Worm (Caenorhabditis elegans) whole organism, L4 larva: ENCODE data around the gene set-20.
A peak's percentile ranks its signal among the peaks of the same experiment; 100 is the strongest.

ENCODE experiments used
- D1046.2 ChIP-seq: fragments of 200-800 bp; sonication (Bioruptor generic); IDR thresholded peaks from 2 replicates; pipeline ENCODE4 v1.3.6; 2022; ENCODE audit warnings: missing genetic modification characterization, missing compliant biosample characterization
- F26F4.8 ChIP-seq: fragments of 200-800 bp; sonication (Bioruptor generic); conservative IDR thresholded peaks from 2 replicates; pipeline ENCODE4 v1.3.6; 2022; ENCODE audit warnings: missing genetic modification characterization, missing compliant biosample characterization
- F44E2.7 ChIP-seq: fragments of 200-800 bp; sonication (Bioruptor generic); IDR thresholded peaks from 2 replicates; pipeline ENCODE4 v2.1.2; 2022; ENCODE audit warnings: missing genetic modification characterization, missing compliant biosample characterization
- Y105C5A.15 ChIP-seq: fragments of 200-800 bp; sonication (Bioruptor generic); IDR thresholded peaks from 2 replicates; pipeline ENCODE4 v1.3.6; 2022; ENCODE audit warnings: missing genetic modification characterization, missing compliant biosample characterization
- Y5F2A.4 ChIP-seq: fragments of 200-800 bp; sonication (Bioruptor generic); optimal IDR thresholded peaks from 2 replicates; lab custom pipeline; 2018; ENCODE audit warnings: mild to moderate bottlenecking, missing genetic modification characterization, missing compliant biosample characterization
- ZK546.5 ChIP-seq, 2 experiments: sonication (generic microtip); optimal IDR thresholded peaks; 2 replicates each; lab custom pipeline; 2017; ENCODE audit warnings: missing biosample characterization in 2 of 2, missing genetic modification characterization in 2 of 2
- aha-1 ChIP-seq: fragments of 150-350 bp; peaks from one replicate; lab custom pipeline; 2014; ENCODE audit warnings: missing biosample characterization, missing genetic modification characterization
- arid-1 ChIP-seq: fragments of 200-800 bp; sonication (Bioruptor generic); conservative IDR thresholded peaks from 2 replicates; pipeline ENCODE4 v1.3.6; 2022; ENCODE audit warnings: missing genetic modification reagents, missing genetic modification characterization, missing compliant biosample characterization
- attf-4 ChIP-seq: sonication (generic microtip); optimal IDR thresholded peaks from 3 replicates; lab custom pipeline; 2017; ENCODE audit warnings: missing biosample characterization, missing genetic modification characterization
- ceh-32 ChIP-seq: sonication (generic microtip); optimal IDR thresholded peaks from 2 replicates; lab custom pipeline; 2016; ENCODE audit warnings: mild to moderate bottlenecking, missing genetic modification characterization, missing compliant biosample characterization; ENCODE audit not compliant: poor library complexity
- ceh-44 ChIP-seq: fragments of 200-800 bp; sonication (Bioruptor generic); IDR thresholded peaks from 2 replicates; pipeline ENCODE4 v1.3.6; 2022; ENCODE audit warnings: missing genetic modification reagents, missing genetic modification characterization, missing compliant biosample characterization
- ceh-62 ChIP-seq: sonication (generic microtip); optimal IDR thresholded peaks from 2 replicates; lab custom pipeline; 2017; ENCODE audit warnings: missing biosample characterization, missing genetic modification characterization
- ceh-82 ChIP-seq: sonication (generic microtip); optimal IDR thresholded peaks from 2 replicates; lab custom pipeline; 2017; ENCODE audit warnings: missing biosample characterization, missing genetic modification characterization
- daf-12 ChIP-seq: fragments of 150-350 bp; optimal IDR thresholded peaks from 2 replicates; lab custom pipeline; 2014; ENCODE audit warnings: missing biosample characterization, missing genetic modification reagents, missing genetic modification characterization
- daf-16 ChIP-seq, 3 experiments: sonication (generic microtip); optimal IDR thresholded peaks; 2 replicates each; lab custom pipeline; 2016 to 2017; ENCODE audit warnings: missing genetic modification characterization in 3 of 3, missing genetic modification reagents in 3 of 3, mild to moderate bottlenecking in 2 of 3, missing compliant biosample characterization in 2 of 3, missing biosample characterization in 1 of 3, moderate library complexity in 1 of 3
- dmd-6 ChIP-seq: fragments of 200-800 bp; sonication (Bioruptor generic); IDR thresholded peaks from 2 replicates; pipeline ENCODE4 v1.3.6; 2022; ENCODE audit warnings: missing genetic modification reagents, missing genetic modification characterization, missing compliant biosample characterization
- dpl-1 ChIP-seq: fragments of 150-350 bp; optimal IDR thresholded peaks from 2 replicates; lab custom pipeline; 2014; ENCODE audit warnings: missing biosample characterization, missing genetic modification reagents, missing genetic modification characterization
- duxl-1 ChIP-seq: sonication (generic microtip); optimal IDR thresholded peaks from 2 replicates; lab custom pipeline; 2016; ENCODE audit warnings: mild to moderate bottlenecking, missing genetic modification characterization, moderate library complexity, missing compliant biosample characterization; ENCODE audit not compliant: poor library complexity
- dve-1 ChIP-seq: sonication (generic microtip); optimal IDR thresholded peaks from 2 replicates; lab custom pipeline; 2017; ENCODE audit warnings: antibody characterized with exemption, mild to moderate bottlenecking, missing genetic modification characterization, missing compliant biosample characterization; ENCODE audit not compliant: insufficient read depth
- fkh-10 ChIP-seq: fragments of 150-350 bp; optimal IDR thresholded peaks from 2 replicates; lab custom pipeline; 2014; ENCODE audit warnings: missing biosample characterization, missing genetic modification reagents, missing genetic modification characterization
- gei-8 ChIP-seq: fragments of 200-800 bp; sonication (Bioruptor generic); optimal IDR thresholded peaks from 2 replicates; lab custom pipeline; 2018; ENCODE audit warnings: mild to moderate bottlenecking, missing genetic modification characterization, missing compliant biosample characterization
- jun-1 ChIP-seq: fragments of 150-350 bp; optimal IDR thresholded peaks from 2 replicates; lab custom pipeline; 2014; ENCODE audit warnings: missing biosample characterization, missing genetic modification reagents, missing genetic modification characterization
- lim-7 ChIP-seq: fragments of 200-800 bp; sonication (Bioruptor generic); IDR thresholded peaks from 2 replicates; pipeline ENCODE4 v1.3.6; 2022; ENCODE audit warnings: missing genetic modification characterization, missing compliant biosample characterization
- lin-13 ChIP-seq: fragments of 150-350 bp; optimal IDR thresholded peaks from 2 replicates; lab custom pipeline; 2014; ENCODE audit warnings: missing biosample characterization, missing genetic modification reagents, missing genetic modification characterization
- lin-15B ChIP-seq: fragments of 150-350 bp; sonication (generic microtip); optimal IDR thresholded peaks from 3 replicates; lab custom pipeline; 2014; ENCODE audit warnings: missing biosample characterization, missing genetic modification characterization
- lin-38 ChIP-seq: fragments of 200-800 bp; sonication (Bioruptor generic); IDR thresholded peaks from 2 replicates; pipeline ENCODE4 v1.3.6; 2022; ENCODE audit warnings: missing genetic modification reagents, missing genetic modification characterization, missing compliant biosample characterization
- lir-3 ChIP-seq: sonication (generic microtip); optimal IDR thresholded peaks from 2 replicates; lab custom pipeline; 2016; ENCODE audit warnings: mild to moderate bottlenecking, missing genetic modification characterization, missing compliant biosample characterization
- madf-5 ChIP-seq, 2 experiments: fragments of 200-800 bp; sonication (Bioruptor generic); IDR thresholded peaks; 2 replicates each; pipeline ENCODE4 v1.3.6; 2022; ENCODE audit warnings: missing compliant biosample characterization in 2 of 2, missing genetic modification characterization in 2 of 2
- madf-9 ChIP-seq: fragments of 200-800 bp; sonication (Bioruptor generic); conservative IDR thresholded peaks from 2 replicates; pipeline ENCODE4 v1.3.6; 2022; ENCODE audit warnings: missing genetic modification reagents, missing genetic modification characterization, missing compliant biosample characterization
- mdt-29 ChIP-seq: fragments of 200-800 bp; sonication (Bioruptor generic); IDR thresholded peaks from 2 replicates; pipeline ENCODE4 v1.3.6; 2022; ENCODE audit warnings: missing genetic modification reagents, missing genetic modification characterization, missing compliant biosample characterization
- nhr-102 ChIP-seq: sonication (generic microtip); optimal IDR thresholded peaks from 2 replicates; lab custom pipeline; 2016; ENCODE audit warnings: mild to moderate bottlenecking, missing genetic modification characterization, moderate library complexity, missing compliant biosample characterization
- nhr-6 ChIP-seq: fragments of 150-350 bp; optimal IDR thresholded peaks from 2 replicates; lab custom pipeline; 2014; ENCODE audit warnings: missing biosample characterization, missing genetic modification characterization
- nhr-76 ChIP-seq: fragments of 150-350 bp; optimal IDR thresholded peaks from 2 replicates; lab custom pipeline; 2014; ENCODE audit warnings: missing biosample characterization, missing genetic modification characterization
- nhr-77 ChIP-seq: fragments of 150-350 bp; optimal IDR thresholded peaks from 2 replicates; lab custom pipeline; 2014; ENCODE audit warnings: missing biosample characterization, missing genetic modification characterization
- php-3 ChIP-seq: fragments of 200-800 bp; sonication (Bioruptor generic); IDR thresholded peaks from 2 replicates; pipeline ENCODE4 v1.3.6; 2022; ENCODE audit warnings: missing genetic modification reagents, missing genetic modification characterization, missing compliant biosample characterization
- saeg-2 ChIP-seq: fragments of 200-800 bp; sonication (Bioruptor generic); IDR thresholded peaks from 2 replicates; pipeline ENCODE4 v1.3.6; 2022; ENCODE audit warnings: missing genetic modification reagents, missing genetic modification characterization, missing compliant biosample characterization
- set-16 ChIP-seq: fragments of 200-800 bp; sonication (Bioruptor generic); IDR thresholded peaks from 2 replicates; pipeline ENCODE4 v1.3.6; 2022; ENCODE audit warnings: missing genetic modification reagents, missing genetic modification characterization, missing compliant biosample characterization
- snpc-1.2 ChIP-seq: fragments of 200-800 bp; sonication (Bioruptor generic); IDR thresholded peaks from 2 replicates; pipeline ENCODE4 v1.3.6; 2022; ENCODE audit warnings: missing genetic modification reagents, missing genetic modification characterization, missing compliant biosample characterization
- tag-97 ChIP-seq: fragments of 200-800 bp; sonication (Bioruptor generic); IDR thresholded peaks from 2 replicates; pipeline ENCODE4 v1.3.6; 2022; ENCODE audit warnings: missing genetic modification characterization, missing compliant biosample characterization
- tra-1 ChIP-seq: fragments of 200-800 bp; sonication (Bioruptor generic); IDR thresholded peaks from 2 replicates; pipeline ENCODE4 v1.3.6; 2022; ENCODE audit warnings: missing genetic modification reagents, missing genetic modification characterization, missing compliant biosample characterization
- unc-130 ChIP-seq: sonication (generic microtip); optimal IDR thresholded peaks from 2 replicates; lab custom pipeline; 2016; ENCODE audit warnings: missing genetic modification reagents, missing genetic modification characterization, missing compliant biosample characterization
- unc-39 ChIP-seq: sonication (generic microtip); optimal IDR thresholded peaks from 2 replicates; lab custom pipeline; 2017; ENCODE audit warnings: missing biosample characterization, missing genetic modification characterization
- unc-62 ChIP-seq, 3 experiments: fragments of 150-350 bp in 1 of 3; sonication (generic microtip); optimal IDR thresholded peaks in 2 of 3; peaks in 1 of 3; 1 replicate in 1 of 3; 2 replicates in 2 of 3; lab custom pipeline; 2014 to 2017; ENCODE audit warnings: missing biosample characterization in 3 of 3, missing genetic modification characterization in 3 of 3, missing genetic modification reagents in 3 of 3, missing genotype in 1 of 3
- vab-7 ChIP-seq: fragments of 200-800 bp; sonication (Bioruptor generic); IDR thresholded peaks from 2 replicates; pipeline ENCODE4 v1.3.6; 2022; ENCODE audit warnings: missing genetic modification reagents, missing genetic modification characterization, missing compliant biosample characterization
- zip-11 ChIP-seq: fragments of 200-800 bp; sonication (Bioruptor generic); IDR thresholded peaks from 2 replicates; pipeline ENCODE4 v1.3.6; 2022; ENCODE audit warnings: missing genetic modification characterization, missing compliant biosample characterization
- zip-2 ChIP-seq: fragments of 150-350 bp; optimal IDR thresholded peaks from 2 replicates; lab custom pipeline; 2014; ENCODE audit warnings: missing biosample characterization, missing genetic modification characterization
- ztf-11 ChIP-seq: fragments of 150-350 bp; optimal IDR thresholded peaks from 2 replicates; lab custom pipeline; 2014; ENCODE audit warnings: missing biosample characterization, missing genetic modification characterization

Gene set-20

ce11 chrX:5713479-5713878 lies 27.5 kb upstream of the set-20 start (continued):
- peak; percentile 85 for TF ChIP-seq Y105C5A.15 (GFP tag; lab: Robert Waterston, UW)
- TF ChIP-seq lim-7 (GFP tag; lab: Robert Waterston, UW), result peak; percentile 97
- TF ChIP-seq ZK546.5 (tag; optimal IDR thresholded peaks at IDR 0.05; lab: Kevin White, UChicago), result no peak
- TF ChIP-seq lin-13 (GFP tag; lab: Kevin White, UChicago), result peak; percentile 12
- no peak for TF ChIP-seq jun-1 (tag; lab: Kevin White, UChicago)
- no peak for TF ChIP-seq fkh-10 (GFP tag; lab: Kevin White, UChicago)
- peak; percentile 44 for TF ChIP-seq nhr-102
- no peak for TF ChIP-seq unc-62 (GFP tag; optimal IDR thresholded peaks at IDR 0.05 in 1 of 2; lab: Kevin White, UChicago)
- no peak for TF ChIP-seq unc-62 (tag; optimal IDR thresholded peaks at IDR 0.05; lab: Kevin White, UChicago)
- no peak for TF ChIP-seq daf-12
- TF ChIP-seq vab-7 (GFP tag; lab: Robert Waterston, UW), result peak; percentile 87
- peak; percentile 67 for TF ChIP-seq unc-130
- no peak for TF ChIP-seq ztf-11
- TF ChIP-seq saeg-2 (GFP tag; lab: Robert Waterston, UW), result no peak
- no peak for TF ChIP-seq attf-4
- TF ChIP-seq php-3 (GFP tag; lab: Robert Waterston, UW), result peak; percentile 54; the same call in 1 of the 2 replicates
- no peak for TF ChIP-seq lin-15B (tag; lab: Kevin White, UChicago)
- TF ChIP-seq zip-11 (GFP tag; lab: Robert Waterston, UW), result peak; percentile 52; the same call in 1 of the 2 replicates
- TF ChIP-seq lir-3 (tag; lab: Kevin White, UChicago), result peak; percentile 72
- TF ChIP-seq nhr-6, result no peak
- TF ChIP-seq ceh-82 (tag; lab: Kevin White, UChicago), result no peak
- TF ChIP-seq set-16 (GFP tag; lab: Robert Waterston, UW), result no peak
- TF ChIP-seq nhr-77 (tag; lab: Kevin White, UChicago), result no peak
- TF ChIP-seq ceh-32 (tag; lab: Kevin White, UChicago), result no peak
- no peak for TF ChIP-seq gei-8 (GFP tag; lab: Kevin White, UChicago)
- peak; percentile 59 for TF ChIP-seq zip-2 (tag; lab: Kevin White, UChicago)
- TF ChIP-seq duxl-1 (tag; lab: Kevin White, UChicago), result peak; percentile 56
- TF ChIP-seq dpl-1 (GFP tag; lab: Kevin White, UChicago), result no peak
- TF ChIP-seq, all 104 proteins: peak for 54

ce11 chrX:5710637-5711036 lies 24.7 kb upstream of the set-20 start, which contains the start of gene cat-1:
Gene cat-1, minus strand, starts transcription at chrX:5710737.
- no peak for TF ChIP-seq tag-97 (GFP tag; lab: Robert Waterston, UW)
- no peak for TF ChIP-seq Y5F2A.4
- TF ChIP-seq zip-11 (GFP tag; lab: Robert Waterston, UW), result no peak

- TF ChIP-seq nhr-76 (tag; lab: Kevin White, UChicago) (no peak), dmd-6 (GFP tag; lab: Robert Waterston, UW) (0 out of 2 replicates have a peak, but pooled peaks have one; percentile 20), madf-9 (GFP tag; lab: Robert Waterston, UW) (peak; percentile 59; the same call in 1 of the 2 replicates), snpc-1.2 (GFP tag; lab: Robert Waterston, UW) (peak; percentile 67), arid-1 (GFP tag; lab: Robert Waterston, UW) (no peak), dve-1 (tag; lab: Kevin White, UChicago) (peak; percentile 24), unc-39 (no peak), F44E2.7 (GFP tag; lab: Robert Waterston, UW) (0 out of 2 replicates have a peak, but pooled peaks have one; percentile 53), aha-1 (tag; lab: Kevin White, UChicago) (peak; percentile 82), F26F4.8 (GFP tag; lab: Robert Waterston, UW) (0 out of 2 replicates have a peak, but pooled peaks have one; percentile 62), mdt-29 (GFP tag; lab: Robert Waterston, UW) (peak; percentile 56; the same call in 1 of the 2 replicates), ceh-62 (tag; lab: Kevin White, UChicago) (no peak), daf-16 (GFP tag; optimal IDR thresholded peaks at IDR 0.05; lab: Kevin White, UChicago) (peak in 1 of 2 experiments; percentile 37), daf-16 (tag; optimal IDR thresholded peaks at IDR 0.05; lab: Kevin White, UChicago) (peak; percentile 27), lim-7 (GFP tag; lab: Robert Waterston, UW) (peak; percentile 64), D1046.2 (GFP tag; lab: Robert Waterston, UW) (no peak; the same call in 1 of the 2 replicates), Y105C5A.15 (GFP tag; lab: Robert Waterston, UW) (0 out of 2 replicates have a peak, but pooled peaks have one; percentile 46), vab-7 (GFP tag; lab: Robert Waterston, UW) (peak; percentile 49; the same call in 1 of the 2 replicates), tag-97 (GFP tag; lab: Robert Waterston, UW) (no peak), ceh-44 (peak; percentile 54; the same call in 1 of the 2 replicates), tra-1 (GFP tag; lab: Robert Waterston, UW) (peak; percentile 28; the same call in 1 of the 2 replicates), jun-1 (tag; lab: Kevin White, UChicago) (no peak), lin-38 (GFP tag; lab: Robert Waterston, UW) (peak; percentile 59), madf-5 (GFP tag; IDR thresholded peaks at IDR 0.05; lab: Robert Waterston, UW) (0 out of 4 replicates have a peak, but pooled peaks of 1 of the 2 experiments have one; percentile 13)
- TF ChIP-seq, all 104 proteins: peak for 16
Observed at ce11 chrX:5709205-5709604, 23.2 kb upstream of the set-20 start.
